Worm (Caenorhabditis elegans) whole organism, L3 larva: ENCODE measurements around the gene gop-2.

Source experiments
- ceh-28 ChIP-seq: fragments of 150-350 bp; optimal IDR thresholded peaks from 2 replicates; lab custom pipeline; 2014; ENCODE audit warnings: missing biosample characterization, missing genetic modification reagents, missing genetic modification characterization
- egl-27 ChIP-seq: sonication (generic microtip); optimal IDR thresholded peaks from 4 replicates; lab custom pipeline; 2017; ENCODE audit warnings: missing biosample characterization, missing genetic modification reagents, missing genetic modification characterization
- elt-1 ChIP-seq: fragments of 150-350 bp; optimal IDR thresholded peaks from 2 replicates; lab custom pipeline; 2014; ENCODE audit warnings: missing biosample characterization, missing genetic modification characterization
- jun-1 ChIP-seq: fragments of 150-350 bp; optimal IDR thresholded peaks from 2 replicates; lab custom pipeline; 2014; ENCODE audit warnings: missing biosample characterization, missing genetic modification reagents, missing genetic modification characterization
- lin-15B ChIP-seq: fragments of 150-350 bp; optimal IDR thresholded peaks from 2 replicates; lab custom pipeline; 2014; ENCODE audit warnings: missing biosample characterization, missing genetic modification characterization
- mdl-1 ChIP-seq: fragments of 150-350 bp; optimal IDR thresholded peaks from 2 replicates; lab custom pipeline; 2014; ENCODE audit warnings: missing biosample characterization, missing genetic modification characterization
- nfya-1 ChIP-seq: sonication (generic microtip); optimal IDR thresholded peaks from 2 replicates; lab custom pipeline; 2017; ENCODE audit warnings: missing genetic modification characterization, mild to moderate bottlenecking, missing compliant biosample characterization, antibody characterized with exemption, moderate library complexity; ENCODE audit not compliant: insufficient read depth
- nhr-11 ChIP-seq: fragments of 150-350 bp; optimal IDR thresholded peaks from 2 replicates; lab custom pipeline; 2014; ENCODE audit warnings: missing biosample characterization, missing genetic modification characterization
- nhr-237 ChIP-seq: fragments of 150-350 bp; optimal IDR thresholded peaks from 2 replicates; lab custom pipeline; 2014; ENCODE audit warnings: missing biosample characterization, missing genetic modification characterization
- nhr-28 ChIP-seq: fragments of 150-350 bp; optimal IDR thresholded peaks from 2 replicates; lab custom pipeline; 2014; ENCODE audit warnings: missing biosample characterization, missing genetic modification characterization
- snpc-4 ChIP-seq: fragments of 150-350 bp; optimal IDR thresholded peaks from 2 replicates; lab custom pipeline; 2014; ENCODE audit warnings: missing biosample characterization, missing genetic modification characterization
- unc-62 ChIP-seq: fragments of 150-350 bp; sonication (generic microtip); optimal IDR thresholded peaks from 4 replicates; lab custom pipeline; 2014; ENCODE audit warnings: missing biosample characterization, missing genetic modification reagents, missing genetic modification characterization
- zag-1 ChIP-seq: fragments of 150-350 bp; optimal IDR thresholded peaks from 2 replicates; lab custom pipeline; 2014; ENCODE audit warnings: missing biosample characterization, missing genetic modification characterization
- ztf-4 ChIP-seq: fragments of 150-350 bp; optimal IDR thresholded peaks from 2 replicates; lab custom pipeline; 2014; ENCODE audit warnings: missing biosample characterization, missing genetic modification characterization

DNA sequence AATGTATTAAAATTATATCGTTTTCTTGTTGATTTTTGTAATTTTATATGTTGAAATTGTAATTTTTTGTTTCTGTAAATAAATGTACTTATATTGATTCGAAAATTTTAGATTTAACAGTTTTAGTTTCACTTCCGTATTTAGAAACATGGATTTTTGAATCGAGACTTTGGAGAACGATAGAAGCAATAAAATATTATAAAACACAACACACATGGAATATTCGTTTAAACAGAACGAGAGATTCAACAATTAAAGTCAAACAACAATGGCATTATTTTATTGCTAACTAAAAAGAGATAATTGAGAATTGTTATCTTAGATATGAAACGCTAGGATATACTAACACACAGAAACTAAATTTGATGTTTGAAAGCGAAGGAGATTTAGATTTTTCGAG is 9.7 kb downstream of the gop-2 start:
- TF ChIP-seq unc-62 (GFP tag; lab: Kevin White, UChicago) = no peak
- TF ChIP-seq jun-1 = peak; percentile 1
- no peak for TF ChIP-seq nfya-1 (tag; lab: Kevin White, UChicago)
- no peak for TF ChIP-seq ceh-28
- TF ChIP-seq lin-15B (tag; lab: Kevin White, UChicago) = no peak
- no peak for TF ChIP-seq nhr-237 (tag; lab: Kevin White, UChicago)
- no peak for TF ChIP-seq snpc-4
- TF ChIP-seq elt-1 = no peak
- TF ChIP-seq ztf-4 (tag; lab: Kevin White, UChicago) = no peak
- TF ChIP-seq egl-27 (tag; lab: Kevin White, UChicago) = no peak
- no peak for TF ChIP-seq nhr-28 (tag; lab: Kevin White, UChicago)
- TF ChIP-seq mdl-1 = no peak
- TF ChIP-seq zag-1 (tag; lab: Kevin White, UChicago) = no peak
- TF ChIP-seq nhr-11 = no peak
